Fruit fly (Drosophila melanogaster) whole organism, embryonic: ENCODE measurements around the gene Sbds.

Source experiments
- Adf1 ChIP-seq: fragments of 200-800 bp; sonication (Bioruptor generic); IDR thresholded peaks from 2 replicates; pipeline ENCODE4 v1.3.6; 2022; ENCODE audit warnings: missing biosample characterization, missing genetic modification characterization
- Aef1 ChIP-seq: fragments of 200-800 bp; sonication (Bioruptor generic); IDR thresholded peaks from 3 replicates; pipeline ENCODE4 v1.3.6; 2022; ENCODE audit warnings: missing biosample characterization, missing genetic modification characterization
- B-H1 ChIP-seq: fragments of 200-800 bp; sonication (Bioruptor generic); IDR thresholded peaks from 3 replicates; pipeline ENCODE4 v1.3.6; 2022; ENCODE audit warnings: missing biosample characterization, missing genetic modification characterization
- CG10274 ChIP-seq: fragments of 200-800 bp; sonication (Bioruptor generic); optimal IDR thresholded peaks from 3 replicates; lab custom pipeline; 2017; ENCODE audit warnings: missing biosample characterization, mild to moderate bottlenecking, missing genetic modification characterization
- CG14441 ChIP-seq: fragments of 200-800 bp; sonication (Bioruptor generic); IDR thresholded peaks from 2 replicates; pipeline ENCODE4 v1.3.6; 2022; ENCODE audit warnings: missing biosample characterization, missing genetic modification characterization
- CG16815 ChIP-seq: fragments of 200-800 bp; sonication (Bioruptor generic); optimal IDR thresholded peaks from 3 replicates; lab custom pipeline; 2017; ENCODE audit warnings: missing biosample characterization, mild to moderate bottlenecking, missing genetic modification characterization
- CG18476 ChIP-seq: fragments of 200-800 bp; sonication (Bioruptor generic); optimal IDR thresholded peaks from 2 replicates; lab custom pipeline; 2016; ENCODE audit warnings: missing biosample characterization, mild to moderate bottlenecking, missing genetic modification characterization
- CG18764 ChIP-seq: fragments of 200-800 bp; sonication (Bioruptor generic); optimal IDR thresholded peaks from 3 replicates; lab custom pipeline; 2016; ENCODE audit warnings: missing biosample characterization, missing genetic modification characterization
- CG2116 ChIP-seq: fragments of 200-800 bp; sonication (Bioruptor generic); optimal IDR thresholded peaks from 3 replicates; lab custom pipeline; 2018; ENCODE audit warnings: missing biosample characterization, mild to moderate bottlenecking, missing genetic modification characterization
- CG34224 ChIP-seq: fragments of 200-800 bp; sonication (Bioruptor generic); IDR thresholded peaks from 3 replicates; pipeline ENCODE4 v1.3.6; 2022; ENCODE audit warnings: missing biosample characterization, missing genetic modification characterization; ENCODE audit not compliant: partially characterized antibody
- CG6254 ChIP-seq: fragments of 200-800 bp; sonication (Bioruptor generic); optimal IDR thresholded peaks from 3 replicates; lab custom pipeline; 2017; ENCODE audit warnings: mild to moderate bottlenecking, missing biosample characterization, missing genetic modification reagents, missing genetic modification characterization
- CG7271 ChIP-seq: fragments of 200-800 bp; sonication (Bioruptor generic); optimal IDR thresholded peaks from 2 replicates; lab custom pipeline; 2018; ENCODE audit warnings: missing biosample characterization, mild to moderate bottlenecking, missing genetic modification characterization, moderate library complexity
- CG8944 ChIP-seq: fragments of 200-800 bp; sonication (Bioruptor generic); optimal IDR thresholded peaks from 3 replicates; lab custom pipeline; 2016; ENCODE audit warnings: missing biosample characterization, missing genetic modification characterization
- CG9437 ChIP-seq: fragments of 200-800 bp; sonication (Bioruptor generic); optimal IDR thresholded peaks from 2 replicates; lab custom pipeline; 2018; ENCODE audit warnings: missing biosample characterization, mild to moderate bottlenecking, missing genetic modification characterization
- CTCF ChIP-seq: fragments of 200-800 bp; sonication (Bioruptor generic); optimal IDR thresholded peaks from 2 replicates; lab custom pipeline; 2017; ENCODE audit warnings: missing biosample characterization, mild to moderate bottlenecking, missing genetic modification characterization, moderate library complexity
- Dll ChIP-seq: fragments of 200-800 bp; sonication (Bioruptor generic); IDR thresholded peaks from 4 replicates; pipeline ENCODE4 v1.3.6; 2022; ENCODE audit warnings: missing biosample characterization, missing genetic modification characterization; ENCODE audit not compliant: partially characterized antibody
- GATAe ChIP-seq: fragments of 200-800 bp; sonication (Bioruptor generic); conservative IDR thresholded peaks from 2 replicates; pipeline ENCODE4 v1.3.6; 2022; ENCODE audit warnings: missing biosample characterization, missing genetic modification characterization
- H15 ChIP-seq: fragments of 200-800 bp; sonication (Bioruptor generic); IDR thresholded peaks from 3 replicates; pipeline ENCODE4 v1.3.6; 2022; ENCODE audit warnings: missing biosample characterization, missing genetic modification characterization
- H2.0 ChIP-seq: fragments of 200-800 bp; sonication (Bioruptor generic); IDR thresholded peaks from 2 replicates; pipeline ENCODE4 v1.3.6; 2022; ENCODE audit warnings: missing biosample characterization, missing genetic modification characterization
- Hand ChIP-seq: fragments of 200-800 bp; sonication (Bioruptor generic); optimal IDR thresholded peaks from 2 replicates; lab custom pipeline; 2017; ENCODE audit warnings: mild to moderate bottlenecking, missing biosample characterization, missing genetic modification reagents, missing genetic modification characterization
- Hmr ChIP-seq: fragments of 200-800 bp; sonication (Bioruptor generic); optimal IDR thresholded peaks from 3 replicates; lab custom pipeline; 2017; ENCODE audit warnings: mild to moderate bottlenecking, missing biosample characterization, missing genetic modification reagents, missing genetic modification characterization
- Hr3 ChIP-seq: fragments of 200-800 bp; sonication (Bioruptor generic); optimal IDR thresholded peaks from 3 replicates; lab custom pipeline; 2016; ENCODE audit warnings: missing biosample characterization, missing genetic modification characterization
- Med ChIP-seq: fragments of 200-800 bp; sonication (Bioruptor generic); peaks from one replicate; lab custom pipeline; 2016; ENCODE audit warnings: missing biosample characterization, missing genetic modification characterization, mild to moderate bottlenecking, inconsistent platforms, moderate library complexity
- Myb ChIP-seq: fragments of 200-800 bp; sonication (Bioruptor generic); optimal IDR thresholded peaks from 2 replicates; lab custom pipeline; 2016; ENCODE audit warnings: missing biosample characterization, missing genetic modification characterization
- Nf-YB ChIP-seq: fragments of 200-800 bp; sonication (Bioruptor generic); optimal IDR thresholded peaks from 3 replicates; lab custom pipeline; 2019; ENCODE audit warnings: missing biosample characterization, mild to moderate bottlenecking, missing genetic modification characterization, moderate library complexity
- Opbp ChIP-seq: fragments of 200-800 bp; sonication (Bioruptor generic); IDR thresholded peaks from 3 replicates; pipeline ENCODE4 v1.3.6; 2022; ENCODE audit warnings: missing biosample characterization, missing genetic modification characterization; ENCODE audit not compliant: partially characterized antibody
- Poxn ChIP-seq: fragments of 200-800 bp; sonication (Bioruptor generic); IDR thresholded peaks from 2 replicates; pipeline ENCODE4 v1.3.6; 2022; ENCODE audit warnings: missing biosample characterization, missing genetic modification characterization
- Sry-δ ChIP-seq: fragments of 200-800 bp; sonication (Bioruptor generic); optimal IDR thresholded peaks from 2 replicates; lab custom pipeline; 2016; ENCODE audit warnings: missing biosample characterization, missing genetic modification characterization
- Stat92E ChIP-seq, 3 experiments: fragments of >200 bp in 2 of 3; fragments of 200-800 bp in 1 of 3; sonication (Bioruptor generic) in 1 of 3; optimal IDR thresholded peaks; 2 replicates each; lab custom pipeline; 2017 to 2019; ENCODE audit warnings: missing biosample characterization in 3 of 3, missing genetic modification characterization in 3 of 3, mild to moderate bottlenecking in 1 of 3, moderate library complexity in 1 of 3
- cad ChIP-seq: fragments of >200 bp; optimal IDR thresholded peaks from 2 replicates; lab custom pipeline; 2017; ENCODE audit warnings: missing biosample characterization, missing genetic modification characterization
- chif ChIP-seq, 2 experiments: fragments of 200-800 bp; sonication (Bioruptor generic); optimal IDR thresholded peaks; 3 replicates each; lab custom pipeline; 2016; ENCODE audit warnings: missing biosample characterization in 2 of 2, missing genetic modification characterization in 2 of 2
- ftz-f1 ChIP-seq: fragments of 200-800 bp; sonication (Bioruptor generic); optimal IDR thresholded peaks from 2 replicates; lab custom pipeline; 2016; ENCODE audit warnings: missing biosample characterization, missing genetic modification characterization
- gcm ChIP-seq: fragments of 200-800 bp; sonication (Bioruptor generic); optimal IDR thresholded peaks from 2 replicates; lab custom pipeline; 2019; ENCODE audit warnings: missing biosample characterization, mild to moderate bottlenecking, missing genetic modification characterization, moderate library complexity
- gsb-n ChIP-seq: fragments of 200-800 bp; sonication (Bioruptor generic); optimal IDR thresholded peaks from 3 replicates; lab custom pipeline; 2018; ENCODE audit warnings: missing biosample characterization, mild to moderate bottlenecking, missing genetic modification characterization
- insv ChIP-seq, 2 experiments: fragments of 200-800 bp; sonication (Bioruptor generic); optimal IDR thresholded peaks; 3 replicates each; lab custom pipeline; 2016 to 2018; ENCODE audit warnings: missing biosample characterization in 2 of 2, missing genetic modification characterization in 2 of 2
- jing ChIP-seq: fragments of 200-800 bp; sonication (Bioruptor generic); optimal IDR thresholded peaks from 2 replicates; lab custom pipeline; 2018; ENCODE audit warnings: missing biosample characterization, mild to moderate bottlenecking, missing genetic modification characterization
- jumu ChIP-seq: fragments of 200-800 bp; sonication (Bioruptor generic); optimal IDR thresholded peaks from 3 replicates; lab custom pipeline; 2016; ENCODE audit warnings: missing biosample characterization, missing genetic modification characterization
- lab ChIP-seq: fragments of 200-800 bp; sonication (Bioruptor generic); optimal IDR thresholded peaks from 3 replicates; lab custom pipeline; 2017; ENCODE audit warnings: missing biosample characterization, missing genetic modification characterization, mild to moderate bottlenecking, moderate library complexity, missing genetic modification reagents
- maf-S ChIP-seq: fragments of 200-800 bp; sonication (Bioruptor generic); optimal IDR thresholded peaks from 2 replicates; lab custom pipeline; 2016; ENCODE audit warnings: missing biosample characterization, missing genetic modification characterization
- oc ChIP-seq: fragments of 200-800 bp; sonication (Bioruptor generic); optimal IDR thresholded peaks from 2 replicates; lab custom pipeline; 2018; ENCODE audit warnings: missing biosample characterization, mild to moderate bottlenecking, missing genetic modification characterization, moderate library complexity
- otp ChIP-seq: fragments of 200-800 bp; sonication (Bioruptor generic); IDR thresholded peaks from 3 replicates; pipeline ENCODE4, ENCODE4 v1.3.6; 2022; ENCODE audit warnings: missing biosample characterization, missing genetic modification characterization
- pb ChIP-seq: fragments of 200-800 bp; sonication (Bioruptor generic); optimal IDR thresholded peaks from 3 replicates; lab custom pipeline; 2016; ENCODE audit warnings: missing biosample characterization, missing genetic modification characterization
- phol ChIP-seq: fragments of 200-800 bp; sonication (Bioruptor generic); optimal IDR thresholded peaks from 3 replicates; lab custom pipeline; 2018; ENCODE audit warnings: missing biosample characterization, mild to moderate bottlenecking, missing genetic modification characterization, moderate library complexity
- psq ChIP-seq: fragments of 200-800 bp; sonication (Bioruptor generic); optimal IDR thresholded peaks from 2 replicates; lab custom pipeline; 2017; ENCODE audit warnings: missing biosample characterization, missing genetic modification characterization
- tio ChIP-seq: fragments of 200-800 bp; sonication (Bioruptor generic); optimal IDR thresholded peaks from 2 replicates; lab custom pipeline; 2017; ENCODE audit warnings: missing biosample characterization, missing genetic modification characterization, inconsistent platforms
- trem ChIP-seq: fragments of 200-800 bp; optimal IDR thresholded peaks from 3 replicates; lab custom pipeline; 2019; ENCODE audit warnings: missing biosample characterization, mild to moderate bottlenecking, missing genetic modification characterization, moderate library complexity
- unpg ChIP-seq: fragments of 200-800 bp; sonication (Bioruptor generic); optimal IDR thresholded peaks from 3 replicates; lab custom pipeline; 2018; ENCODE audit warnings: missing biosample characterization, mild to moderate bottlenecking, missing genetic modification characterization, moderate library complexity
- vnd ChIP-seq: fragments of 200-800 bp; sonication (Bioruptor generic); IDR thresholded peaks from 3 replicates; pipeline ENCODE4 v1.3.6; 2022; ENCODE audit warnings: missing biosample characterization, missing genetic modification characterization; ENCODE audit not compliant: partially characterized antibody
- vvl ChIP-seq: fragments of 200-800 bp; sonication (Bioruptor generic); IDR thresholded peaks from 2 replicates; pipeline ENCODE4 v1.3.6; 2022; ENCODE audit warnings: missing biosample characterization, missing genetic modification characterization
- wek ChIP-seq: fragments of 200-800 bp; sonication (Bioruptor generic); optimal IDR thresholded peaks from 3 replicates; lab custom pipeline; 2018; ENCODE audit warnings: missing biosample characterization, mild to moderate bottlenecking, missing genetic modification characterization, moderate library complexity

The Sbds gene

DNA sequence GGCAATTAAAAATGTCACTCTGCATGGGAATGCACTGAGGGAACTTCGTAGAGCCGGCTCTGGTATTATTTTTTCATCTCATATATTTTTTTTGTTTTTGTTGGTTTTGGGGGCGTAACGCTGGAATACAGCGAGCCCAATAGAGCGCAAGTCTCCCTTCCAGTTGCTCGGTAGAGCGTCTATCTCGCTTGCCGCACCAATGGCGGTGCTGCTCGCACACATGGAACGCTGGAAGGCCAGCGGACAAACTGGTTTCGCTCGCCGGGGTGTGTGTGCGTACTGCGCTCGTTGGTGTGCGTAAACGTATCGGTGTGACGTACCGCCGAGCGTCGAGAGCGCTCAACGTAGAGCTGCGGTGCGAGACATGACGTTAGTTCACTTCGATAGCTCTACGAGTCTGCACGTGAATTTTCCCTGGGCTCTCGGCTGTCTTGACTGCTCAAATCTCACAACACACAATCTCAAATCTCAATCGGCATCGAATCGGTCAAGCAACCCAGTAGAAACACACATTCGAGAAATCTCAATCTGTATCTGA, 37.1 kb downstream of the Sbds start, which contains the start of gene vvl (continued):
- TF ChIP-seq CG9437 (GFP tag; lab: Kevin White, UChicago), result peak; percentile 80
- TF ChIP-seq Aef1 (GFP tag; lab: Robert Waterston, UW), result no peak
- TF ChIP-seq gcm (GFP tag; lab: Kevin White, UChicago), result no peak
- TF ChIP-seq lab (GFP tag; lab: Kevin White, UChicago), result peak; percentile 30
- TF ChIP-seq CG6254 (GFP tag; lab: Kevin White, UChicago), result no peak
- TF ChIP-seq CG8944 (GFP tag; lab: Kevin White, UChicago), result no peak
- TF ChIP-seq H15, result no peak
- TF ChIP-seq Hmr (GFP tag; lab: Kevin White, UChicago), result peak; percentile 22
- no peak for TF ChIP-seq trem
- no peak for TF ChIP-seq CG16815 (GFP tag; lab: Kevin White, UChicago)
- no peak for TF ChIP-seq GATAe (GFP tag; lab: Robert Waterston, UW)
- 0 out of 4 replicates have a peak, but pooled peaks have one; percentile 31 for TF ChIP-seq Dll (GFP tag; lab: Robert Waterston, UW)
- no peak for TF ChIP-seq pb (GFP tag; lab: Kevin White, UChicago)
- no peak for TF ChIP-seq phol (tag; lab: Kevin White, UChicago)
- 0 out of 3 replicates have a peak, but pooled peaks have one; percentile 39 for TF ChIP-seq vnd (GFP tag; lab: Robert Waterston, UW)
- 0 out of 3 replicates have a peak, but pooled peaks have one; percentile 52 for TF ChIP-seq otp (GFP tag; lab: Robert Waterston, UW)
- no peak for TF ChIP-seq CG34224 (GFP tag; lab: Robert Waterston, UW)
- TF ChIP-seq jumu (GFP tag; lab: Kevin White, UChicago), result no peak
- peak; percentile 11 for TF ChIP-seq wek (GFP tag; lab: Kevin White, UChicago)
- peak; percentile 3 for TF ChIP-seq maf-S
- TF ChIP-seq Hand (GFP tag; lab: Kevin White, UChicago), result no peak
- TF ChIP-seq Adf1 (GFP tag; lab: Robert Waterston, UW), result peak; percentile 74
- TF ChIP-seq Poxn (GFP tag; lab: Robert Waterston, UW), result no peak
- no peak for TF ChIP-seq Myb (GFP tag; lab: Kevin White, UChicago)
- TF ChIP-seq Opbp, result peak; percentile 48; the same call in 1 of the 3 replicates
- no peak for TF ChIP-seq CG18764
- TF ChIP-seq vvl, result peak; percentile 91
- peak in 1 of 3 experiments; percentile 63 for TF ChIP-seq Stat92E (GFP tag; optimal IDR thresholded peaks at IDR 0.05; lab: Kevin White, UChicago)
- TF ChIP-seq cad (GFP tag; lab: Kevin White, UChicago), result peak; percentile 9
- no peak for TF ChIP-seq tio
- TF ChIP-seq B-H1 (GFP tag; lab: Robert Waterston, UW), result no peak
- no peak for TF ChIP-seq CG7271 (tag; lab: Kevin White, UChicago)
- TF ChIP-seq Sry-δ (GFP tag; lab: Kevin White, UChicago), result no peak
- TF ChIP-seq CG10274, result no peak
- TF ChIP-seq Med (GFP tag; lab: Kevin White, UChicago), result peak; percentile 86
- TF ChIP-seq Nf-YB, result peak; percentile 99
- no peak for TF ChIP-seq Hr3
- peak; percentile 23 for TF ChIP-seq gsb-n (tag; lab: Kevin White, UChicago)
- no peak for TF ChIP-seq psq (GFP tag; lab: Kevin White, UChicago)
- no peak for TF ChIP-seq CG2116 (GFP tag; lab: Kevin White, UChicago)
- TF ChIP-seq CTCF (GFP tag; lab: Kevin White, UChicago), result peak; percentile 82
- TF ChIP-seq chif (GFP tag; optimal IDR thresholded peaks at IDR 0.05; lab: Kevin White, UChicago), result peak in 1 of 2 experiments; percentile 7
- no peak for TF ChIP-seq CG14441 (GFP tag; lab: Robert Waterston, UW)
- peak; percentile 80 for TF ChIP-seq ftz-f1
- TF ChIP-seq H2.0 (GFP tag; lab: Robert Waterston, UW), result no peak
- peak; percentile 2 for TF ChIP-seq unpg (GFP tag; lab: Kevin White, UChicago)
- peak; percentile 47 for TF ChIP-seq oc (tag; lab: Kevin White, UChicago)
- TF ChIP-seq CG18476 (GFP tag; lab: Kevin White, UChicago), result no peak
- peak in 1 of 2 experiments; percentile 1 for TF ChIP-seq insv (GFP tag; optimal IDR thresholded peaks at IDR 0.05; lab: Kevin White, UChicago)
- peak; percentile 17 for TF ChIP-seq jing
